Fruit fly (Drosophila melanogaster): ENCODE measurements around the gene CG33928.

The CG33928 gene

DNA sequence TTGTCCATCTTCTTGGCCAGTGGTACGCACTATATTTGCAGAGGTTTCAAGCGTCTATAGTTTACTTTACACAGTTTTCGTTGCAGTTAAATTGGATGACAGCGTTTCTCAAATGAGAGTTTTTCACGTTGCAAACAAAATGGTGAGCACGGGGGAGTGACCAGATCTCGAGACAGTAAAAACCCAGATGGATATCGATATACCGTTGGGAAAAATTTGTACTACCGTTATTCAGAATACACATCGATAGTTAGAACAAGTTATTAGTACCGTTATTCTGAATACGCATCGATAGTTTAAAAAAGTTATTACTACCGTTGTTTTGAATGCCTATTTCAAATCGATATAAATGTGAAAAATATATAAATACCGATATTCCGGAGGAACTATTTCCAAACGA, 41.3 kb upstream of the CG33928 start, which contains the start of gene cass (continued):
- peak; percentile 86 for TF ChIP-seq hb (GFP tag; IDR thresholded peaks at IDR 0.05; ENCODE audit: partially characterized antibody)
- peak; percentile 13 for TF ChIP-seq CG18262 (tag; optimal IDR thresholded peaks at IDR 0.05)
- peak; percentile 69 for TF ChIP-seq CG4617 (GFP tag; optimal IDR thresholded peaks at IDR 0.05; ENCODE audit: borderline replicate concordance)
- peak; percentile 67 for TF ChIP-seq sqz (GFP tag; optimal IDR thresholded peaks at IDR 0.05)
- TF ChIP-seq MESR4 (GFP tag; optimal IDR thresholded peaks at IDR 0.05): peak; percentile 93
- peak; percentile 62 for TF ChIP-seq HmgZ (tag; optimal IDR thresholded peaks at IDR 0.05)
- no peak for TF ChIP-seq run (tag; optimal IDR thresholded peaks at IDR 0.05)
- TF ChIP-seq D19A (tag; optimal IDR thresholded peaks at IDR 0.05): no peak
- peak in 1 of 3 experiments; percentile 16 for TF ChIP-seq Stat92E (GFP tag; optimal IDR thresholded peaks at IDR 0.05)
- peak; percentile 36 for TF ChIP-seq Lhr (GFP tag; optimal IDR thresholded peaks at IDR 0.05)
- TF ChIP-seq CG8924 (tag; optimal IDR thresholded peaks at IDR 0.05): peak; percentile 26
- peak in 1 of 2 experiments; percentile 25 for TF ChIP-seq insv (GFP tag; optimal IDR thresholded peaks at IDR 0.05)
- TF ChIP-seq CG17829 (tag; optimal IDR thresholded peaks at IDR 0.05): peak; percentile 58
- peak; percentile 87 for TF ChIP-seq Doc3 (GFP tag; IDR thresholded peaks at IDR 0.05; ENCODE audit: partially characterized antibody)
- TF ChIP-seq stc (GFP tag; IDR thresholded peaks at IDR 0.05): no peak
- peak; percentile 95 for TF ChIP-seq amos (GFP tag; IDR thresholded peaks at IDR 0.05; ENCODE audit: partially characterized antibody)
- TF ChIP-seq YL-1 (GFP tag; optimal IDR thresholded peaks at IDR 0.05): peak; percentile 93
- TF ChIP-seq CG14965 (GFP tag; optimal IDR thresholded peaks at IDR 0.05; ENCODE audit: borderline replicate concordance): no peak
- peak; percentile 63 for TF ChIP-seq CG15514 (GFP tag; optimal IDR thresholded peaks at IDR 0.05)
- TF ChIP-seq Aef1 (GFP tag; IDR thresholded peaks at IDR 0.05): no peak
- peak; percentile 77 for TF ChIP-seq Med (GFP tag)
- TF ChIP-seq Hmr (GFP tag; optimal IDR thresholded peaks at IDR 0.05): peak; percentile 37
- TF ChIP-seq CG3995 (GFP tag; optimal IDR thresholded peaks at IDR 0.05): peak; percentile 88
- no peak for TF ChIP-seq Hr51 (GFP tag; optimal IDR thresholded peaks at IDR 0.05)
- peak in 1 of 2 experiments; percentile 54 for TF ChIP-seq crp (GFP tag; optimal IDR thresholded peaks at IDR 0.05)
- TF ChIP-seq CG10543 (GFP tag; optimal IDR thresholded peaks at IDR 0.05): no peak
- no peak for TF ChIP-seq dimm (GFP tag; IDR thresholded peaks at IDR 0.05)
- TF ChIP-seq fd3F (GFP tag; optimal IDR thresholded peaks at IDR 0.05): no peak
- peak; percentile 59 for TF ChIP-seq Ets97D (GFP tag; optimal IDR thresholded peaks at IDR 0.05)
- TF ChIP-seq CG17186 (GFP tag; optimal IDR thresholded peaks at IDR 0.05): peak; percentile 17
- peak; percentile 94 for TF ChIP-seq CG42726 (GFP tag; IDR thresholded peaks at IDR 0.05; ENCODE audit: partially characterized antibody)
- TF ChIP-seq Dll (GFP tag; IDR thresholded peaks at IDR 0.05; ENCODE audit: partially characterized antibody): peak; percentile 90
- TF ChIP-seq CG12071 (GFP tag; optimal IDR thresholded peaks at IDR 0.05): no peak
- peak; percentile 76 for TF ChIP-seq sens (GFP tag)
- peak; percentile 97 for TF ChIP-seq phol (tag; optimal IDR thresholded peaks at IDR 0.05)
- TF ChIP-seq gfzf (GFP tag; optimal IDR thresholded peaks at IDR 0.05): peak; percentile 88
- TF ChIP-seq ato (GFP tag; IDR thresholded peaks at IDR 0.05; ENCODE audit: partially characterized antibody): peak; percentile 89
- TF ChIP-seq unpg (GFP tag; optimal IDR thresholded peaks at IDR 0.05): peak; percentile 23
- TF ChIP-seq CG11560 (tag; IDR thresholded peaks at IDR 0.05): no peak
- no peak for TF ChIP-seq kni (GFP tag; optimal IDR thresholded peaks at IDR 0.05)
- no peak for TF ChIP-seq Awh (GFP tag; IDR thresholded peaks at IDR 0.05)
- peak; percentile 39 for TF ChIP-seq CG8290 (GFP tag; optimal IDR thresholded peaks at IDR 0.05)
- TF ChIP-seq CG8290 (tag; optimal IDR thresholded peaks at IDR 0.05): peak in 1 of 2 experiments; percentile 70
- peak; percentile 13 for TF ChIP-seq Deaf1 (tag; optimal IDR thresholded peaks at IDR 0.05)
- peak; percentile 75 for TF ChIP-seq CG1603 (tag; optimal IDR thresholded peaks at IDR 0.05)
- TF ChIP-seq zen (tag; optimal IDR thresholded peaks at IDR 0.05): peak; percentile 52
- TF ChIP-seq Pdp1 (GFP tag; optimal IDR thresholded peaks at IDR 0.05): peak in 1 of 2 experiments; percentile 16
- peak; percentile 83 for TF ChIP-seq CG2129 (GFP tag; IDR thresholded peaks at IDR 0.05; ENCODE audit: partially characterized antibody)
